Fruit fly (Drosophila melanogaster): ENCODE measurements around the gene CG14285.

dm6 chr3R:19014742-19015422 lies 10.0 kb upstream of the CG14285 start:
- TF ChIP-seq dsf (GFP tag; optimal IDR thresholded peaks at IDR 0.05; ENCODE audit: borderline replicate concordance) (no peak), Jra (GFP tag; optimal IDR thresholded peaks at IDR 0.05) (no peak), psq (GFP tag; optimal IDR thresholded peaks at IDR 0.05) (no peak), pan (optimal IDR thresholded peaks at IDR 0.05) (no peak), br (GFP tag; optimal IDR thresholded peaks at IDR 0.05) (no peak)

Data from whole organism, wandering third instar larva.